Worm (Caenorhabditis elegans) whole organism, early embryonic: ENCODE measurements around the gene trpa-1.

Source experiments
- F13C5.2 ChIP-seq: sonication (generic microtip); optimal IDR thresholded peaks from 2 replicates; lab custom pipeline; 2017; ENCODE audit warnings: mild to moderate bottlenecking, missing genetic modification characterization, inconsistent platforms, missing compliant biosample characterization
- aly-1 ChIP-seq: sonication (generic microtip); optimal IDR thresholded peaks from 2 replicates; lab custom pipeline; 2016; ENCODE audit warnings: missing genetic modification characterization, missing compliant biosample characterization
- ama-1 ChIP-seq: fragments of 150-350 bp; optimal IDR thresholded peaks from 2 replicates; lab custom pipeline; 2014
- ceh-13 ChIP-seq: fragments of 200-800 bp; sonication (Bioruptor generic); optimal IDR thresholded peaks from 2 replicates; lab custom pipeline; 2018; ENCODE audit warnings: mild to moderate bottlenecking, missing genetic modification characterization, missing compliant biosample characterization
- ceh-36 ChIP-seq: sonication (generic microtip); optimal IDR thresholded peaks from 2 replicates; lab custom pipeline; 2016; ENCODE audit warnings: missing genetic modification characterization, inconsistent platforms, missing compliant biosample characterization
- flt-1 ChIP-seq: fragments of 200-800 bp; sonication (Bioruptor generic); IDR thresholded peaks from 2 replicates; pipeline ENCODE4 v1.3.6; 2022; ENCODE audit warnings: missing genetic modification characterization, missing compliant biosample characterization
- hmbx-1 ChIP-seq: sonication (generic microtip); optimal IDR thresholded peaks from 2 replicates; lab custom pipeline; 2016; ENCODE audit warnings: mild to moderate bottlenecking, missing genetic modification characterization, missing compliant biosample characterization
- hmg-4 ChIP-seq: fragments of 200-800 bp; sonication (Bioruptor generic); optimal IDR thresholded peaks from 2 replicates; lab custom pipeline; 2018; ENCODE audit warnings: mild to moderate bottlenecking, missing genetic modification characterization, missing compliant biosample characterization
- hnd-1 ChIP-seq: sonication (generic microtip); optimal IDR thresholded peaks from 2 replicates; lab custom pipeline; 2016; ENCODE audit warnings: missing genetic modification characterization, missing compliant biosample characterization
- pes-1 ChIP-seq: fragments of 200-800 bp; sonication (Bioruptor generic); IDR thresholded peaks from 2 replicates; pipeline ENCODE4 v1.3.6; 2022; ENCODE audit warnings: missing genetic modification reagents, missing genetic modification characterization, missing compliant biosample characterization
- scrt-1 ChIP-seq: fragments of 200-800 bp; sonication (Bioruptor generic); IDR thresholded peaks from 2 replicates; pipeline ENCODE4 v1.3.6; 2022; ENCODE audit warnings: missing genetic modification characterization, missing compliant biosample characterization
- sea-1 ChIP-seq: fragments of 200-800 bp; sonication (Bioruptor generic); conservative IDR thresholded peaks from 2 replicates; pipeline ENCODE4 v1.3.6; 2022; ENCODE audit warnings: missing genetic modification characterization, missing compliant biosample characterization
- tbx-37 ChIP-seq: fragments of 200-800 bp; sonication (Bioruptor generic); conservative IDR thresholded peaks from 2 replicates; pipeline ENCODE4 v1.3.6; 2022; ENCODE audit warnings: missing genetic modification reagents, missing genetic modification characterization, missing compliant biosample characterization

DNA sequence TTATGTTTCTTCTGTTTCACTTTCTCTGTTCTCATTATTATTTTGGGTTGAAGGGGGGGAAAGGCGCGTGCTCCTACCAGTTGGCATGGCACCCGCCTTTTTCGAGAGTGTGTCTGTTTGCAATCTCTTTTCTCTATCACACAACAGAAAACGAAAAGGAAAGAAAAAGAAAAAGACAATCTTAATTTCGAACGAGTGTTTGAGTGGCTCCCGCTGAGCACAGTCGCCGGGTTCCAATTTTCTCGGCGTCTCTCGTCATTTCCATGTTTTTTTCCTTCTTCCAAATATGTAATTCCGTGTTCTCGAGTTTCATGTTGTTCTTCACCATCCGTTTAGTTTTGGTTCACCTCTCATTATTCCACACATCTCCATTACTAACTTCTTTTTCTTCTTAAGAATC lies 22.2 kb upstream of the trpa-1 start, which contains the start of gene F38H4.3:
- TF ChIP-seq ceh-13 = no peak
- TF ChIP-seq ama-1 (lab: Kevin White, UChicago) = no peak
- TF ChIP-seq hnd-1 (tag; lab: Kevin White, UChicago) = no peak
- TF ChIP-seq F13C5.2 = no peak
- no peak for TF ChIP-seq pes-1
- TF ChIP-seq flt-1 (GFP tag; lab: Robert Waterston, UW) = no peak
- TF ChIP-seq hmg-4 (GFP tag; lab: Kevin White, UChicago) = no peak
- no peak for TF ChIP-seq sea-1 (GFP tag; lab: Robert Waterston, UW)
- no peak for TF ChIP-seq scrt-1 (GFP tag; lab: Robert Waterston, UW)
- no peak for TF ChIP-seq hmbx-1
- TF ChIP-seq ceh-36 = no peak
- TF ChIP-seq tbx-37 = no peak
- no peak for TF ChIP-seq aly-1 (tag; lab: Kevin White, UChicago)
